Fruit fly (Drosophila melanogaster) whole organism, wandering third instar larva: Measurements from ENCODE around the gene Phae1.

Experiments
- CG9705 ChIP-seq: fragments of 200-800 bp; sonication (Bioruptor generic); optimal IDR thresholded peaks from 2 replicates; lab custom pipeline; 2018; ENCODE audit warnings: missing biosample characterization, mild to moderate bottlenecking, missing genetic modification characterization
- Sp1 ChIP-seq: fragments of 200-800 bp; sonication (Bioruptor generic); optimal IDR thresholded peaks from 3 replicates; lab custom pipeline; 2019; ENCODE audit warnings: missing biosample characterization, mild to moderate bottlenecking, missing genetic modification characterization, moderate library complexity
- br ChIP-seq: fragments of 200-800 bp; sonication (Bioruptor generic); optimal IDR thresholded peaks from 2 replicates; lab custom pipeline; 2016; ENCODE audit warnings: missing biosample characterization, missing genetic modification characterization
- ey ChIP-seq: fragments of 200-800 bp; sonication (Bioruptor generic); optimal IDR thresholded peaks from 2 replicates; lab custom pipeline; 2016; ENCODE audit warnings: missing biosample characterization, missing genetic modification characterization
- sage ChIP-seq: fragments of 200-800 bp; sonication (Bioruptor generic); optimal IDR thresholded peaks from 2 replicates; lab custom pipeline; 2016; ENCODE audit warnings: missing biosample characterization, mild to moderate bottlenecking, missing genetic modification characterization
- sv ChIP-seq: fragments of 200-800 bp; sonication (Bioruptor generic); optimal IDR thresholded peaks from 3 replicates; lab custom pipeline; 2016; ENCODE audit warnings: missing biosample characterization, missing genetic modification characterization
- usp ChIP-seq: fragments of >200 bp; optimal IDR thresholded peaks from 2 replicates; lab custom pipeline; 2017; ENCODE audit warnings: missing biosample characterization, missing genetic modification characterization

DNA sequence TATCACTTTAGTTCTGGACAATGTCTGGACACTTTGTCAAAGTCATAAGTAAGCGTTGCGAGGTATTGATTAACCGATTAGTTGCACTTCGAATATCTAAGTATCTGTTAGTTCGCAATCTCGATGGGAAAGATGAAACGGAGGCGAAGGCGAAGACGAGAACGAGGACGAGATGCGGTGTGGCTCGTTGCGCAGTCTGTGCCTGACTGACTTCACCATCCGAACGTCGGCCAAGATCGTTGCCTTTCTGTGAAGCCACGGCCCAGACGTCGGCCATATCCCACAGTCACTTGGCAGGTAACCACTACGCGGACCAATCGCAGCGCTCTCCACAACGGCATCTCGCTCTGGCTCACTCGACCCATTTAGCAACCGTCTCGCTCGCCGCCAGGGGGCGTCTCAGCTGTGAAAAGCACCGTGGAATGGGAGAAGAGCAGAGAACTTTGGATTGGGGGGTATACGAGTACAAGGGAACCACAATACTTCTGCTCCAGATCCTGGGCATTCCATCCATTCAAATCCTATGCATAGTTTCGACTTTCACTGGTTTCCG is 23.5 kb upstream of the Phae1 start, which contains the start of gene prd:
- TF ChIP-seq usp (GFP tag; lab: Kevin White, UChicago), result no peak
- no peak for TF ChIP-seq Sp1 (GFP tag; lab: Kevin White, UChicago)
- TF ChIP-seq ey (GFP tag; lab: Kevin White, UChicago), result no peak
- TF ChIP-seq br (GFP tag; lab: Kevin White, UChicago), result no peak
- TF ChIP-seq sv, result no peak
- no peak for TF ChIP-seq sage (GFP tag; lab: Kevin White, UChicago)
- TF ChIP-seq CG9705, result no peak
